Fruit fly (Drosophila melanogaster) Kc167 (cell line): ENCODE data around the gene Dhdds.

Source experiments
- insv ChIP-seq: fragments of >200 bp; optimal IDR thresholded peaks from 3 replicates; lab custom pipeline; 2018; ENCODE audit warnings: missing external identifiers
- psq ChIP-seq: fragments of >200 bp; optimal IDR thresholded peaks from 2 replicates; lab custom pipeline; 2017; ENCODE audit warnings: missing external identifiers
- ttk ChIP-seq: sonication (Bioruptor generic); optimal IDR thresholded peaks from 2 replicates; lab custom pipeline; 2017; ENCODE audit warnings: missing external identifiers

- TF ChIP-seq psq (lab: Kevin White, UChicago) = no peak
- no peak for TF ChIP-seq insv
- no peak for TF ChIP-seq ttk (lab: Kevin White, UChicago)
Measured at dm6 chrX:7963724-7964123, 30.6 kb upstream of the Dhdds start, which contains the start of gene sn.
